Worm (Caenorhabditis elegans) whole organism, mixed stage, embryonic: ENCODE measurements around the gene cec-5.

Experiments used
- ces-1 ChIP-seq: fragments of 150-350 bp; optimal IDR thresholded peaks from 2 replicates; lab custom pipeline; 2014; ENCODE audit warnings: missing biosample characterization, missing genetic modification reagents, missing genetic modification characterization
- flh-1 ChIP-seq: fragments of 200-800 bp; sonication (Bioruptor generic); optimal IDR thresholded peaks from 2 replicates; lab custom pipeline; 2018; ENCODE audit warnings: mild to moderate bottlenecking, missing genetic modification characterization, moderate library complexity, missing compliant biosample characterization
- lsy-2 ChIP-seq: fragments of 150-350 bp; optimal IDR thresholded peaks from 2 replicates; lab custom pipeline; 2014; ENCODE audit warnings: missing biosample characterization, missing genetic modification characterization
- nhr-237 ChIP-seq: fragments of 150-350 bp; optimal IDR thresholded peaks from 2 replicates; lab custom pipeline; 2014; ENCODE audit warnings: missing biosample characterization, missing genetic modification characterization
- nhr-28 ChIP-seq: fragments of 150-350 bp; optimal IDR thresholded peaks from 2 replicates; lab custom pipeline; 2014; ENCODE audit warnings: missing biosample characterization, missing genetic modification characterization
- nhr-76 ChIP-seq: sonication (generic microtip); optimal IDR thresholded peaks from 2 replicates; lab custom pipeline; 2017; ENCODE audit warnings: missing biosample characterization, missing genetic modification characterization
- snpc-4 ChIP-seq: fragments of 150-350 bp; optimal IDR thresholded peaks from 2 replicates; lab custom pipeline; 2014; ENCODE audit warnings: missing biosample characterization, missing genetic modification characterization
- sptf-1 ChIP-seq: sonication (generic microtip); optimal IDR thresholded peaks from 2 replicates; lab custom pipeline; 2017; ENCODE audit warnings: mild to moderate bottlenecking, missing genetic modification characterization, moderate library complexity, missing compliant biosample characterization
- unc-62 ChIP-seq: fragments of 150-350 bp; optimal IDR thresholded peaks from 2 replicates; lab custom pipeline; 2014; ENCODE audit warnings: missing biosample characterization, missing genetic modification reagents, missing genetic modification characterization

DNA sequence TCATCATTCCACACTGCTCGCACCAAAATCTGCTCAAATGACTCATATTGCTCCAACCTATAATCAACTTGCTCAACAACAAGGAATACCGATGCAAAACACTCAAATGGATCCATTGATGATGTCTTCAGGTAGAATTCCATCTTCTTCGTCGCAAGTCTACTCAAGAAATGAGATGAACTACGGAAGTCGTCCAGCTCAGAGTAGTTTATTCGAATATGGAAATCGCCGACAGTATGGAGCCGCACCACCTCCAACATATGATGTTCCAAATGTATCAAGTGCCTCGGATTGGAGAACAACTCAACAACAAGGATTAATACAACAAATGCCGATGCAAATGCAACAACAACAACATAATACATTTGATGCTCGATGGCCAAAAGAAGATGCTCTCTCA lies 43.2 kb upstream of the cec-5 start:
- TF ChIP-seq lsy-2 (tag; lab: Kevin White, UChicago), result no peak
- no peak for TF ChIP-seq nhr-76 (tag; lab: Kevin White, UChicago)
- no peak for TF ChIP-seq nhr-237
- TF ChIP-seq nhr-28 (tag; lab: Kevin White, UChicago), result no peak
- no peak for TF ChIP-seq ces-1
- no peak for TF ChIP-seq sptf-1 (tag; lab: Kevin White, UChicago)
- TF ChIP-seq snpc-4 (tag; lab: Kevin White, UChicago), result no peak
- no peak for TF ChIP-seq flh-1 (GFP tag; lab: Kevin White, UChicago)
- no peak for TF ChIP-seq unc-62 (GFP tag; lab: Kevin White, UChicago)
